Fruit fly (Drosophila melanogaster) whole organism, prepupa: Measurements from ENCODE around the gene CG5225.
A peak's percentile ranks its signal among the peaks of the same experiment; 100 is the strongest.

Experiments used
- Blimp-1 ChIP-seq: fragments of 200-800 bp; sonication (Bioruptor generic); optimal IDR thresholded peaks from 3 replicates; lab custom pipeline; 2017; ENCODE audit warnings: missing biosample characterization, missing genetic modification characterization, mild to moderate bottlenecking, moderate library complexity, missing genetic modification reagents
- CG10631 ChIP-seq: fragments of 200-800 bp; sonication (Bioruptor generic); optimal IDR thresholded peaks from 2 replicates; lab custom pipeline; 2016; ENCODE audit warnings: missing biosample characterization, missing genetic modification characterization
- CG11762 ChIP-seq: fragments of 200-800 bp; sonication (Bioruptor generic); optimal IDR thresholded peaks from 3 replicates; lab custom pipeline; 2016; ENCODE audit warnings: missing biosample characterization, missing genetic modification characterization; ENCODE audit not compliant: insufficient read depth
- CG1621 ChIP-seq: fragments of 200-800 bp; sonication (Bioruptor generic); optimal IDR thresholded peaks from 3 replicates; lab custom pipeline; 2018; ENCODE audit warnings: missing biosample characterization, mild to moderate bottlenecking, missing genetic modification characterization
- CG16779 ChIP-seq: fragments of 200-800 bp; sonication (Bioruptor generic); optimal IDR thresholded peaks from 3 replicates; lab custom pipeline; 2017; ENCODE audit warnings: missing biosample characterization, mild to moderate bottlenecking, missing genetic modification characterization
- CG3032 ChIP-seq: fragments of 200-800 bp; optimal IDR thresholded peaks from 2 replicates; lab custom pipeline; 2019; ENCODE audit warnings: missing biosample characterization, mild to moderate bottlenecking, missing genetic modification characterization, moderate library complexity
- CG32006 ChIP-seq: fragments of 200-800 bp; sonication (Bioruptor generic); optimal IDR thresholded peaks from 3 replicates; lab custom pipeline; 2017; ENCODE audit warnings: missing biosample characterization, mild to moderate bottlenecking, missing genetic modification characterization
- CG34406 ChIP-seq: fragments of 200-800 bp; sonication (Bioruptor generic); optimal IDR thresholded peaks from 3 replicates; lab custom pipeline; 2016; ENCODE audit warnings: missing biosample characterization, missing genetic modification characterization
- CG3919 ChIP-seq: fragments of 200-800 bp; sonication (Bioruptor generic); optimal IDR thresholded peaks from 3 replicates; lab custom pipeline; 2016; ENCODE audit warnings: missing biosample characterization, missing genetic modification characterization
- CG4318 ChIP-seq: fragments of 200-800 bp; sonication (Bioruptor generic); optimal IDR thresholded peaks from 3 replicates; lab custom pipeline; 2017; ENCODE audit warnings: missing biosample characterization, mild to moderate bottlenecking, missing genetic modification characterization
- CG6163 ChIP-seq: fragments of 200-800 bp; sonication (Bioruptor generic); IDR thresholded peaks from 3 replicates; pipeline ENCODE4 v1.3.6; 2022; ENCODE audit warnings: missing biosample characterization, missing genetic modification characterization
- CG6276 ChIP-seq: fragments of 200-800 bp; sonication (Bioruptor generic); optimal IDR thresholded peaks from 2 replicates; lab custom pipeline; 2017; ENCODE audit warnings: missing biosample characterization, mild to moderate bottlenecking, missing genetic modification characterization
- CG6792 ChIP-seq: fragments of 200-800 bp; sonication (Bioruptor generic); optimal IDR thresholded peaks from 3 replicates; lab custom pipeline; 2016; ENCODE audit warnings: missing biosample characterization, missing genetic modification characterization
- CG6808 ChIP-seq: fragments of 200-800 bp; sonication (Bioruptor generic); optimal IDR thresholded peaks from 3 replicates; lab custom pipeline; 2017; ENCODE audit warnings: missing biosample characterization, missing genetic modification characterization, mild to moderate bottlenecking, moderate library complexity, missing genetic modification reagents
- CG7368 ChIP-seq: fragments of 200-800 bp; sonication (Bioruptor generic); optimal IDR thresholded peaks from 3 replicates; lab custom pipeline; 2016; ENCODE audit warnings: missing biosample characterization, missing genetic modification characterization
- CG8319 ChIP-seq: fragments of 200-800 bp; sonication (Bioruptor generic); optimal IDR thresholded peaks from 3 replicates; lab custom pipeline; 2016; ENCODE audit warnings: missing biosample characterization, missing genetic modification characterization
- CG8632 ChIP-seq: fragments of 200-800 bp; sonication (Bioruptor generic); optimal IDR thresholded peaks from 3 replicates; lab custom pipeline; 2016; ENCODE audit warnings: missing biosample characterization, missing genetic modification characterization
- CG9139 ChIP-seq: fragments of 200-800 bp; sonication (Bioruptor generic); optimal IDR thresholded peaks from 3 replicates; lab custom pipeline; 2017; ENCODE audit warnings: missing biosample characterization, mild to moderate bottlenecking, missing genetic modification characterization
- Eip75B ChIP-seq: fragments of 200-800 bp; sonication (Bioruptor generic); optimal IDR thresholded peaks from 3 replicates; lab custom pipeline; 2016; ENCODE audit warnings: missing biosample characterization, missing genetic modification characterization
- Eip78C ChIP-seq: fragments of 200-800 bp; sonication (Bioruptor generic); peaks from one replicate; lab custom pipeline; 2016; ENCODE audit warnings: missing biosample characterization, missing genetic modification characterization
- Eip93F ChIP-seq: fragments of 200-800 bp; sonication (Bioruptor generic); optimal IDR thresholded peaks from 2 replicates; lab custom pipeline; 2016; ENCODE audit warnings: missing biosample characterization, mild to moderate bottlenecking, missing genetic modification characterization
- Ets21C ChIP-seq: fragments of 200-800 bp; sonication (Bioruptor generic); optimal IDR thresholded peaks from 3 replicates; lab custom pipeline; 2016; ENCODE audit warnings: missing biosample characterization, missing genetic modification characterization
- Gug ChIP-seq: fragments of 200-800 bp; sonication (Bioruptor generic); IDR thresholded peaks from 2 replicates; pipeline ENCODE4 v1.3.6; 2022; ENCODE audit warnings: missing biosample characterization, missing genetic modification characterization
- Hr39 ChIP-seq: fragments of 200-800 bp; sonication (Bioruptor generic); optimal IDR thresholded peaks from 2 replicates; lab custom pipeline; 2016; ENCODE audit warnings: missing biosample characterization, missing genetic modification characterization
- Lpt ChIP-seq: fragments of 200-800 bp; sonication (Bioruptor generic); optimal IDR thresholded peaks from 3 replicates; lab custom pipeline; 2016; ENCODE audit warnings: missing biosample characterization, missing genetic modification characterization
- Met ChIP-seq: fragments of 200-800 bp; sonication (Bioruptor generic); optimal IDR thresholded peaks from 3 replicates; lab custom pipeline; 2016; ENCODE audit warnings: missing biosample characterization, missing genetic modification characterization
- OdsH ChIP-seq: fragments of 200-800 bp; sonication (Bioruptor generic); optimal IDR thresholded peaks from 3 replicates; lab custom pipeline; 2016; ENCODE audit warnings: missing biosample characterization, missing genetic modification characterization
- Smox ChIP-seq: fragments of 200-800 bp; sonication (Bioruptor generic); optimal IDR thresholded peaks from 3 replicates; lab custom pipeline; 2016; ENCODE audit warnings: missing biosample characterization, missing genetic modification characterization
- Sox102F ChIP-seq: fragments of 200-800 bp; sonication (Bioruptor generic); optimal IDR thresholded peaks from 2 replicates; lab custom pipeline; 2016; ENCODE audit warnings: missing biosample characterization, mild to moderate bottlenecking, missing genetic modification characterization
- Sox14 ChIP-seq: fragments of 200-800 bp; sonication (Bioruptor generic); optimal IDR thresholded peaks from 3 replicates; lab custom pipeline; 2016; ENCODE audit warnings: missing biosample characterization, missing genetic modification characterization
- Sox15 ChIP-seq: fragments of 200-800 bp; sonication (Bioruptor generic); optimal IDR thresholded peaks from 3 replicates; lab custom pipeline; 2016; ENCODE audit warnings: missing biosample characterization, missing genetic modification characterization
- achi ChIP-seq: fragments of 200-800 bp; sonication (Bioruptor generic); optimal IDR thresholded peaks from 3 replicates; lab custom pipeline; 2016; ENCODE audit warnings: missing biosample characterization, missing genetic modification characterization
- acj6 ChIP-seq: fragments of 200-800 bp; sonication (Bioruptor generic); optimal IDR thresholded peaks from 3 replicates; lab custom pipeline; 2016; ENCODE audit warnings: missing biosample characterization, missing genetic modification characterization
- cyc ChIP-seq: fragments of 200-800 bp; sonication (Bioruptor generic); optimal IDR thresholded peaks from 3 replicates; lab custom pipeline; 2016; ENCODE audit warnings: missing biosample characterization, missing genetic modification characterization
- dac ChIP-seq: fragments of 200-800 bp; sonication (Bioruptor generic); optimal IDR thresholded peaks from 2 replicates; lab custom pipeline; 2017; ENCODE audit warnings: missing biosample characterization, mild to moderate bottlenecking, missing genetic modification characterization
- dsx ChIP-seq: fragments of 200-800 bp; optimal IDR thresholded peaks from 3 replicates; lab custom pipeline; 2019; ENCODE audit warnings: missing biosample characterization, mild to moderate bottlenecking, missing genetic modification characterization, moderate library complexity; ENCODE audit not compliant: poor library complexity, severe bottlenecking
- eg ChIP-seq: fragments of 200-800 bp; sonication (Bioruptor generic); IDR thresholded peaks from 3 replicates; pipeline ENCODE4 v1.3.6; 2022; ENCODE audit warnings: missing biosample characterization, missing genetic modification characterization
- esn ChIP-seq: fragments of 200-800 bp; sonication (Bioruptor generic); optimal IDR thresholded peaks from 2 replicates; lab custom pipeline; 2016; ENCODE audit warnings: missing biosample characterization, mild to moderate bottlenecking, missing genetic modification characterization, moderate library complexity
- fd59A ChIP-seq: fragments of 200-800 bp; sonication (Bioruptor generic); optimal IDR thresholded peaks from 2 replicates; lab custom pipeline; 2017; ENCODE audit warnings: missing biosample characterization, mild to moderate bottlenecking, missing genetic modification characterization, missing genetic modification reagents
- fd85E ChIP-seq: fragments of 200-800 bp; sonication (Bioruptor generic); optimal IDR thresholded peaks from 3 replicates; lab custom pipeline; 2016; ENCODE audit warnings: missing biosample characterization, missing genetic modification characterization
- net ChIP-seq: fragments of 200-800 bp; sonication (Bioruptor generic); optimal IDR thresholded peaks from 3 replicates; lab custom pipeline; 2016; ENCODE audit warnings: missing biosample characterization, missing genetic modification characterization
- pdm3 ChIP-seq: fragments of 200-800 bp; sonication (Bioruptor generic); optimal IDR thresholded peaks from 3 replicates; lab custom pipeline; 2016; ENCODE audit warnings: missing biosample characterization, missing genetic modification characterization
- salr ChIP-seq, 2 experiments: fragments of 200-800 bp; sonication (Bioruptor generic); optimal IDR thresholded peaks; 3 replicates each; lab custom pipeline; 2016 to 2018; ENCODE audit warnings: missing biosample characterization in 2 of 2, missing genetic modification characterization in 2 of 2, mild to moderate bottlenecking in 1 of 2
- svp ChIP-seq: fragments of 200-800 bp; sonication (Bioruptor generic); peaks from one replicate; lab custom pipeline; 2016; ENCODE audit warnings: missing biosample characterization, missing genetic modification characterization
- topi ChIP-seq: fragments of 200-800 bp; sonication (Bioruptor generic); optimal IDR thresholded peaks from 3 replicates; lab custom pipeline; 2016; ENCODE audit warnings: missing biosample characterization, missing genetic modification characterization
- vri ChIP-seq: fragments of 200-800 bp; sonication (Bioruptor generic); optimal IDR thresholded peaks from 3 replicates; lab custom pipeline; 2016; ENCODE audit warnings: missing biosample characterization, mild to moderate bottlenecking, missing genetic modification characterization

Gene CG5225

dm6 chr3R:17052465-17053149 lies 24.1 kb downstream of the CG5225 start (continued):
- TF ChIP-seq CG8632 (GFP tag; lab: Kevin White, UChicago) (peak; percentile 71), Lpt (GFP tag; lab: Kevin White, UChicago) (peak; percentile 57), Blimp-1 (GFP tag; lab: Kevin White, UChicago) (peak; percentile 43), fd59A (GFP tag; lab: Kevin White, UChicago) (peak; percentile 87), CG3919 (GFP tag; lab: Kevin White, UChicago) (peak; percentile 79), CG7368 (GFP tag; lab: Kevin White, UChicago) (peak; percentile 50), CG6808 (GFP tag; lab: Kevin White, UChicago) (peak; percentile 89), Ets21C (GFP tag; lab: Kevin White, UChicago) (peak; percentile 17), Eip78C (GFP tag; lab: Kevin White, UChicago) (peak; percentile 96)

- TF ChIP-seq Gug (GFP tag; lab: Robert Waterston, UW) (no peak), CG34406 (GFP tag; lab: Kevin White, UChicago) (peak; percentile 31), dac (GFP tag; lab: Kevin White, UChicago) (no peak), CG11762 (GFP tag; lab: Kevin White, UChicago) (no peak), CG9139 (GFP tag; lab: Kevin White, UChicago) (peak; percentile 50), Sox102F (peak; percentile 54), fd59A (GFP tag; lab: Kevin White, UChicago) (no peak), Eip78C (GFP tag; lab: Kevin White, UChicago) (peak; percentile 94), Blimp-1 (GFP tag; lab: Kevin White, UChicago) (peak; percentile 6), CG10631 (GFP tag; lab: Kevin White, UChicago) (peak; percentile 9), Smox (GFP tag; lab: Kevin White, UChicago) (peak; percentile 62), CG16779 (peak; percentile 52), CG1621 (tag; lab: Kevin White, UChicago) (no peak), CG6808 (GFP tag; lab: Kevin White, UChicago) (no peak), Sox14 (GFP tag; lab: Kevin White, UChicago) (peak; percentile 26), Eip93F (GFP tag; lab: Kevin White, UChicago) (peak; percentile 34), Hr39 (GFP tag; lab: Kevin White, UChicago) (peak; percentile 28), svp (GFP tag; lab: Kevin White, UChicago) (peak; percentile 82), dsx (GFP tag; lab: Kevin White, UChicago) (peak; percentile 36), CG6163 (GFP tag; lab: Robert Waterston, UW) (peak; percentile 49), cyc (GFP tag; lab: Kevin White, UChicago) (peak; percentile 16), OdsH (GFP tag; lab: Kevin White, UChicago) (peak; percentile 29), eg (GFP tag; lab: Robert Waterston, UW) (peak; percentile 48; the same call in 1 of the 3 replicates), Sox15 (GFP tag; lab: Kevin White, UChicago) (no peak), Eip75B (GFP tag; lab: Kevin White, UChicago) (peak; percentile 16), Lpt (GFP tag; lab: Kevin White, UChicago) (no peak), achi (GFP tag; lab: Kevin White, UChicago) (peak; percentile 34), CG8319 (GFP tag; lab: Kevin White, UChicago) (no peak), salr (GFP tag; optimal IDR thresholded peaks at IDR 0.05; lab: Kevin White, UChicago) (no peak), vri (GFP tag; lab: Kevin White, UChicago) (peak; percentile 35), esn (GFP tag; lab: Kevin White, UChicago) (peak; percentile 65), CG3032 (tag; lab: Kevin White, UChicago) (peak; percentile 21), pdm3 (GFP tag; lab: Kevin White, UChicago) (peak; percentile 13), CG6792 (GFP tag; lab: Kevin White, UChicago) (peak; percentile 22), Met (GFP tag; lab: Kevin White, UChicago) (peak; percentile 63), Ets21C (GFP tag; lab: Kevin White, UChicago) (peak; percentile 11), CG6276 (GFP tag; lab: Kevin White, UChicago) (no peak), fd85E (GFP tag; lab: Kevin White, UChicago) (no peak), topi (GFP tag; lab: Kevin White, UChicago) (peak; percentile 67), CG8632 (GFP tag; lab: Kevin White, UChicago) (peak; percentile 28), CG4318 (GFP tag; lab: Kevin White, UChicago) (no peak), net (GFP tag; lab: Kevin White, UChicago) (peak; percentile 0), acj6 (GFP tag; lab: Kevin White, UChicago) (peak; percentile 30), CG32006 (GFP tag; lab: Kevin White, UChicago) (no peak)
Observed at dm6 chr3R:17053415-17054177, 25.1 kb downstream of the CG5225 start, which contains the start of gene Dad. Gene Dad, plus strand, starts transcription at chr3R:17054007.
